Worm (Caenorhabditis elegans): Measurements from ENCODE around the gene F56A8.4.

Gene F56A8.4

DNA sequence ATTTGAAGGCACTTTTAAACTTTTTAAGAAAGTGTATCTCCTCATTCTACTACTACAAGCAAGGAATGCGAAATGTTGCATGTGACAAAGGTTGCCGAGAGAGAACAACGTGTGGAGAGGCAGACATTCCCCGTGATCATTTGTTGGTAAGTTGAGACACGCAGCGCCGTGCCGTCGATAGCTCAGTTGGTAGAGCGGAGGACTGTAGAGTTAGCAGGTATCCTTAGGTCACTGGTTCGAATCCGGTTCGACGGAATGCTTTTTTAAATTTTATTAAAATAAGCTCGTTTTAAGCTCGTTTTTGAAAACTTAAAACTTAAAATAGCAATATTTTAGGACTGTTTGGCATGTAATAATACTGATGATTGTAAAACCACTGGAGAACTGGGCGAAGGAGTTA is 38.7 kb upstream of the F56A8.4 start:
- TF ChIP-seq lin-26 (GFP tag; IDR thresholded peaks at IDR 0.05) (peak; percentile 81; the same call in 1 of the 2 replicates), D2030.7 (GFP tag; IDR thresholded peaks at IDR 0.05) (peak; percentile 45; the same call in 1 of the 2 replicates), egrh-3 (GFP tag; IDR thresholded peaks at IDR 0.05) (no peak), Y53F4B.3 (GFP tag; IDR thresholded peaks at IDR 0.05) (no peak), nfyb-1 (GFP tag; IDR thresholded peaks at IDR 0.05) (0 out of 2 replicates have a peak, but pooled peaks have one; percentile 42), T26A5.8 (tag; optimal IDR thresholded peaks at IDR 0.05) (no peak), tbp1 (GFP tag; optimal IDR thresholded peaks at IDR 0.05) (peak; percentile 96), lin-35 (GFP tag; optimal IDR thresholded peaks at IDR 0.05) (peak in 1 of 3 experiments; percentile 30), nhr-90 (tag; optimal IDR thresholded peaks at IDR 0.05) (peak; percentile 40), die-1 (tag; optimal IDR thresholded peaks at IDR 0.05) (peak; percentile 70), rpc-1 (optimal IDR thresholded peaks at IDR 0.05) (peak; percentile 76), rpc-1 (tag; optimal IDR thresholded peaks at IDR 0.05) (peak; percentile 80), snpc-4 (GFP tag; optimal IDR thresholded peaks at IDR 0.05) (peak; percentile 30), snpc-4 (tag; optimal IDR thresholded peaks at IDR 0.05) (peak in 1 of 4 experiments; percentile 29), him-1 (tag; optimal IDR thresholded peaks at IDR 0.05) (peak; percentile 44), pha-4 (tag; optimal IDR thresholded peaks at IDR 0.05) (no peak), snpc-3.4 (tag; optimal IDR thresholded peaks at IDR 0.05) (peak; percentile 25), aptf-3 (GFP tag; IDR thresholded peaks at IDR 0.05) (no peak), ztf-18 (tag; optimal IDR thresholded peaks at IDR 0.05) (peak; percentile 24), pbrm-1 (GFP tag; IDR thresholded peaks at IDR 0.05) (0 out of 2 replicates have a peak, but pooled peaks have one; percentile 41), F22D6.2 (tag; optimal IDR thresholded peaks at IDR 0.05) (no peak), lin-54 (GFP tag; optimal IDR thresholded peaks at IDR 0.05) (no peak), lsy-27 (tag; optimal IDR thresholded peaks at IDR 0.05; ENCODE audit: borderline replicate concordance, insufficient read depth) (peak; percentile 19), B0261.1 (tag; optimal IDR thresholded peaks at IDR 0.05) (peak; percentile 77), rcor-1 (GFP tag; IDR thresholded peaks at IDR 0.05) (no peak), rec-8 (tag; optimal IDR thresholded peaks at IDR 0.05) (peak; percentile 21 to 22), B0035.1 (tag; optimal IDR thresholded peaks at IDR 0.05) (no peak), snpc-1.3 (tag; optimal IDR thresholded peaks at IDR 0.05; ENCODE audit: insufficient read depth) (peak; percentile 38), F23B12.7 (tag; optimal IDR thresholded peaks at IDR 0.05; ENCODE audit: insufficient read depth) (peak; percentile 72), hmg-1.2 (GFP tag; IDR thresholded peaks at IDR 0.05) (peak; percentile 61), cebp-2 (GFP tag; IDR thresholded peaks at IDR 0.05) (no peak), repo-1 (tag; optimal IDR thresholded peaks at IDR 0.05) (no peak), egl-18 (GFP tag; IDR thresholded peaks at IDR 0.05) (no peak), nfya-1 (tag; optimal IDR thresholded peaks at IDR 0.05; ENCODE audit: borderline replicate concordance, insufficient read depth) (no peak)

- TF ChIP-seq ceh-58 (GFP tag; IDR thresholded peaks at IDR 0.05) (no peak), repo-1 (tag; optimal IDR thresholded peaks at IDR 0.05) (no peak), K11D2.4 (GFP tag; IDR thresholded peaks at IDR 0.05) (0 out of 2 replicates have a peak, but pooled peaks have one; percentile 21), nhr-27 (tag; optimal IDR thresholded peaks at IDR 0.05) (no peak), lag-1 (GFP tag; IDR thresholded peaks at IDR 0.05) (no peak), B0261.1 (tag; optimal IDR thresholded peaks at IDR 0.05) (peak; percentile 78), nfya-1 (tag; optimal IDR thresholded peaks at IDR 0.05; ENCODE audit: borderline replicate concordance, insufficient read depth) (no peak), nhr-120 (GFP tag; IDR thresholded peaks at IDR 0.05) (no peak), dox-1 (GFP tag; IDR thresholded peaks at IDR 0.05) (peak; percentile 79), madf-6 (GFP tag; IDR thresholded peaks at IDR 0.05) (peak; percentile 62; the same call in 1 of the 2 replicates), B0019.2 (GFP tag; conservative IDR thresholded peaks at IDR 0.05) (no peak), tlf-1 (GFP tag; optimal IDR thresholded peaks at IDR 0.05) (no peak), lin-40 (tag; optimal IDR thresholded peaks at IDR 0.05) (no peak), snpc-3.4 (tag; optimal IDR thresholded peaks at IDR 0.05) (no peak), F10E7.11 (tag; optimal IDR thresholded peaks at IDR 0.05) (no peak), pbrm-1 (GFP tag; IDR thresholded peaks at IDR 0.05) (peak; percentile 43; the same call in 1 of the 2 replicates), ztf-22 (GFP tag; optimal IDR thresholded peaks at IDR 0.05) (no peak), dpl-1 (GFP tag; optimal IDR thresholded peaks at IDR 0.05) (no peak), hmg-20 (GFP tag; IDR thresholded peaks at IDR 0.05) (no peak)
Observed at ce11 chrIII:13225019-13225418, 38.1 kb upstream of the F56A8.4 start.
